In the genomic region with DNA sequence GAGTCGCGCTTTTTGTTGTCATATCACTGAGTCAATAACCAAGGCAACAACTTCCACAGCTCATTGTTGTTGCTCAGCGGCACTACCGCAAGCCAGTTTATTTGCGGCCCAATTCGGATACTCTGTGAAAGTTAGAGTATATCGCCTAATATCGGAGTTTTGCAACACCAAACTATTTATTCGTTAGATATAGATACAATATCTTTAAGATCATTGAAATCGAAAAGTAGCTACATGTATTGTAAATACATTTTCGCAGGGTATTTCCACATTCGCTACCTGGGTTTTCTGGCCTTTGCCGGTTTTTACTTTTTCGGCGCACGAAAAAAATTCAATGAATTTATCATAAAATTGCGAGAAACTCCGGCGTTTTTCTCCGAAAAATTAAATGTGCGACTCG, we compare ENCODE assay signal across 1 fruit fly cellular context.
TF ChIP-seq lines count a peak whose summit lies in the region.

No protein-coding gene starts in this region.

TF ChIP-seq in whole organism, embryonic, 481 proteins besides CTCF, POLR2A, EP300 and RAD21 (continued from another document and continues in another):
- TF ChIP-seq CG8359 (GFP tag; optimal IDR thresholded peaks at IDR 0.05; lab: Kevin White, UChicago; ENCODE audit: borderline replicate concordance) (no peak), CG13123 (GFP tag; optimal IDR thresholded peaks at IDR 0.05; lab: Kevin White, UChicago) (no peak), onecut (GFP tag; IDR thresholded peaks at IDR 0.05; lab: Robert Waterston, UW) (peak; percentile 39; the same call in 1 of the 2 replicates), fru (optimal IDR thresholded peaks at IDR 0.05; lab: Kevin White, UChicago) (no peak), CG9727 (GFP tag; optimal IDR thresholded peaks at IDR 0.05; lab: Kevin White, UChicago) (peak; percentile 62), gem (tag; optimal IDR thresholded peaks at IDR 0.05; lab: Kevin White, UChicago) (peak; percentile 82), ttk (GFP tag; IDR thresholded peaks at IDR 0.05; lab: Robert Waterston, UW) (peak; percentile 88), amos (GFP tag; IDR thresholded peaks at IDR 0.05; lab: Robert Waterston, UW; ENCODE audit: partially characterized antibody) (no peak), H2.0 (GFP tag; IDR thresholded peaks at IDR 0.05; lab: Robert Waterston, UW) (peak; percentile 78), CG14860 (GFP tag; IDR thresholded peaks at IDR 0.05; lab: Robert Waterston, UW; ENCODE audit: partially characterized antibody) (no peak), Ets65A (GFP tag; lab: Kevin White, UChicago) (peak; percentile 95), CG32532 (GFP tag; IDR thresholded peaks at IDR 0.05; lab: Robert Waterston, UW) (peak; percentile 83), CG17361 (GFP tag; IDR thresholded peaks at IDR 0.05; lab: Robert Waterston, UW) (peak; percentile 72), Elba2 (GFP tag; optimal IDR thresholded peaks at IDR 0.05; lab: Kevin White, UChicago) (no peak), zf30C (GFP tag; optimal IDR thresholded peaks at IDR 0.05; lab: Kevin White, UChicago) (no peak), Bdp1 (GFP tag; optimal IDR thresholded peaks at IDR 0.05; lab: Kevin White, UChicago) (no peak), CG18262 (tag; optimal IDR thresholded peaks at IDR 0.05; lab: Kevin White, UChicago) (peak; percentile 61), B-H2 (GFP tag; optimal IDR thresholded peaks at IDR 0.05; lab: Kevin White, UChicago) (no peak), NFAT (GFP tag; IDR thresholded peaks at IDR 0.05; lab: Robert Waterston, UW) (peak; percentile 75), lab (GFP tag; optimal IDR thresholded peaks at IDR 0.05; lab: Kevin White, UChicago) (peak; percentile 85), dan (GFP tag; IDR thresholded peaks at IDR 0.05; lab: Robert Waterston, UW) (no peak), Bgb (GFP tag; IDR thresholded peaks at IDR 0.05; lab: Robert Waterston, UW; ENCODE audit: partially characterized antibody) (no peak), CG14050 (GFP tag; IDR thresholded peaks at IDR 0.05; lab: Robert Waterston, UW) (peak; percentile 76), Hey (tag; optimal IDR thresholded peaks at IDR 0.05; lab: Kevin White, UChicago) (peak; percentile 13), CG12942 (GFP tag; optimal IDR thresholded peaks at IDR 0.05; lab: Kevin White, UChicago) (peak; percentile 45), tap (tag; optimal IDR thresholded peaks at IDR 0.05; lab: Kevin White, UChicago) (peak; percentile 56), bsh (GFP tag; optimal IDR thresholded peaks at IDR 0.05; lab: Kevin White, UChicago) (peak in 1 of 2 experiments; percentile 56), CG18764 (GFP tag; optimal IDR thresholded peaks at IDR 0.05; lab: Kevin White, UChicago) (peak; percentile 23), CG3065 (GFP tag; optimal IDR thresholded peaks at IDR 0.05; lab: Kevin White, UChicago) (no peak), CG17912 (GFP tag; optimal IDR thresholded peaks at IDR 0.05; lab: Kevin White, UChicago) (no peak), PHDP (tag; optimal IDR thresholded peaks at IDR 0.05; lab: Kevin White, UChicago) (peak; percentile 74), p53 (GFP tag; optimal IDR thresholded peaks at IDR 0.05; lab: Kevin White, UChicago) (no peak), danr (GFP tag; IDR thresholded peaks at IDR 0.05; lab: Robert Waterston, UW) (peak; percentile 65; the same call in 1 of the 2 replicates), CG11723 (GFP tag; optimal IDR thresholded peaks at IDR 0.05; lab: Kevin White, UChicago) (peak; percentile 34), ham (GFP tag; IDR thresholded peaks at IDR 0.05; lab: Robert Waterston, UW) (no peak), CG8765 (GFP tag; IDR thresholded peaks at IDR 0.05; lab: Robert Waterston, UW) (no peak), odd (GFP tag; optimal IDR thresholded peaks at IDR 0.05; lab: Kevin White, UChicago) (peak; percentile 25), CG12391 (tag; optimal IDR thresholded peaks at IDR 0.05; lab: Kevin White, UChicago) (peak; percentile 65), Asciz (GFP tag; optimal IDR thresholded peaks at IDR 0.05; lab: Kevin White, UChicago) (peak; percentile 41), ci (GFP tag; IDR thresholded peaks at IDR 0.05; lab: Robert Waterston, UW) (peak; percentile 87), CG11456 (GFP tag; IDR thresholded peaks at IDR 0.05; lab: Robert Waterston, UW) (peak; percentile 84), CG10543 (GFP tag; optimal IDR thresholded peaks at IDR 0.05; lab: Kevin White, UChicago) (no peak), ems (GFP tag; optimal IDR thresholded peaks at IDR 0.05; lab: Kevin White, UChicago) (peak; percentile 31), CG17829 (tag; optimal IDR thresholded peaks at IDR 0.05; lab: Kevin White, UChicago) (peak; percentile 51), Sry-δ (GFP tag; optimal IDR thresholded peaks at IDR 0.05; lab: Kevin White, UChicago) (peak; percentile 7), CG9817 (tag; optimal IDR thresholded peaks at IDR 0.05; lab: Kevin White, UChicago) (peak; percentile 76), fd102C (GFP tag; optimal IDR thresholded peaks at IDR 0.05; lab: Kevin White, UChicago) (no peak), al (GFP tag; IDR thresholded peaks at IDR 0.05; lab: Robert Waterston, UW) (peak; percentile 83), pho (GFP tag; optimal IDR thresholded peaks at IDR 0.05; lab: Kevin White, UChicago) (peak; percentile 47), en (GFP tag; optimal IDR thresholded peaks at IDR 0.05; lab: Kevin White, UChicago) (peak; percentile 19), CG16815 (GFP tag; optimal IDR thresholded peaks at IDR 0.05; lab: Kevin White, UChicago) (peak; percentile 6), NC2β (GFP tag; optimal IDR thresholded peaks at IDR 0.05; lab: Kevin White, UChicago) (peak; percentile 61), Dek (tag; optimal IDR thresholded peaks at IDR 0.05; lab: Kevin White, UChicago) (peak; percentile 70), dpn (GFP tag; optimal IDR thresholded peaks at IDR 0.05; lab: Kevin White, UChicago) (peak; percentile 64 to 73), cg (GFP tag; optimal IDR thresholded peaks at IDR 0.05; lab: Kevin White, UChicago) (no peak), CG7928 (GFP tag; optimal IDR thresholded peaks at IDR 0.05; lab: Kevin White, UChicago) (no peak), C15 (GFP tag; IDR thresholded peaks at IDR 0.05; lab: Robert Waterston, UW) (0 out of 3 replicates have a peak, but pooled peaks have one; percentile 47), unpg (GFP tag; optimal IDR thresholded peaks at IDR 0.05; lab: Kevin White, UChicago) (peak; percentile 76), bigmax (GFP tag; optimal IDR thresholded peaks at IDR 0.05; lab: Kevin White, UChicago) (no peak), Lhr (GFP tag; optimal IDR thresholded peaks at IDR 0.05; lab: Kevin White, UChicago) (no peak), CkIIα-i1 (GFP tag; IDR thresholded peaks at IDR 0.05; lab: Robert Waterston, UW) (no peak), emc (GFP tag; optimal IDR thresholded peaks at IDR 0.05; lab: Kevin White, UChicago) (peak; percentile 12), mirr (GFP tag; optimal IDR thresholded peaks at IDR 0.05; lab: Kevin White, UChicago) (peak; percentile 19), knrl (GFP tag; IDR thresholded peaks at IDR 0.05; lab: Robert Waterston, UW; ENCODE audit: partially characterized antibody) (no peak), CG6765 (GFP tag; optimal IDR thresholded peaks at IDR 0.05; lab: Kevin White, UChicago) (peak; percentile 22), Dip2 (GFP tag; IDR thresholded peaks at IDR 0.05; lab: Robert Waterston, UW) (no peak), Oaz (GFP tag; IDR thresholded peaks at IDR 0.05; lab: Robert Waterston, UW) (peak; percentile 53), CG34422 (GFP tag; IDR thresholded peaks at IDR 0.05; lab: Robert Waterston, UW) (peak; percentile 84), Xrp1 (GFP tag; IDR thresholded peaks at IDR 0.05; lab: Robert Waterston, UW) (peak; percentile 76), bowl (GFP tag; IDR thresholded peaks at IDR 0.05; lab: Robert Waterston, UW) (0 out of 2 replicates have a peak, but pooled peaks have one; percentile 54), otp (GFP tag; IDR thresholded peaks at IDR 0.05; lab: Robert Waterston, UW) (peak; percentile 75; the same call in 1 of the 3 replicates), so (GFP tag; IDR thresholded peaks at IDR 0.05; lab: Robert Waterston, UW) (peak; percentile 73), CG17568 (GFP tag; optimal IDR thresholded peaks at IDR 0.05; lab: Kevin White, UChicago) (peak; percentile 55), fu2 (GFP tag; optimal IDR thresholded peaks at IDR 0.05; lab: Kevin White, UChicago) (peak; percentile 52), CG12744 (GFP tag; optimal IDR thresholded peaks at IDR 0.05; lab: Kevin White, UChicago) (peak; percentile 33), CG10321 (GFP tag; IDR thresholded peaks at IDR 0.05; lab: Robert Waterston, UW) (no peak), CG13894 (tag; optimal IDR thresholded peaks at IDR 0.05; lab: Kevin White, UChicago) (peak; percentile 28), Myb (GFP tag; optimal IDR thresholded peaks at IDR 0.05; lab: Kevin White, UChicago) (peak; percentile 42), CG32772 (GFP tag; IDR thresholded peaks at IDR 0.05; lab: Robert Waterston, UW) (peak; percentile 80), CG18476 (GFP tag; optimal IDR thresholded peaks at IDR 0.05; lab: Kevin White, UChicago) (peak; percentile 28), Eip74EF (GFP tag; optimal IDR thresholded peaks at IDR 0.05; lab: Kevin White, UChicago) (peak in 1 of 2 experiments; percentile 48), grn (GFP tag; optimal IDR thresholded peaks at IDR 0.05; lab: Kevin White, UChicago) (no peak), kah (GFP tag; optimal IDR thresholded peaks at IDR 0.05; lab: Kevin White, UChicago) (no peak), Drgx (GFP tag; IDR thresholded peaks at IDR 0.05; lab: Robert Waterston, UW) (peak; percentile 75), salm (tag; optimal IDR thresholded peaks at IDR 0.05; lab: Kevin White, UChicago) (peak; percentile 40), CG17385 (GFP tag; optimal IDR thresholded peaks at IDR 0.05; lab: Kevin White, UChicago) (peak; percentile 64), CG6791 (GFP tag; IDR thresholded peaks at IDR 0.05; lab: Robert Waterston, UW; ENCODE audit: partially characterized antibody) (no peak), pros (GFP tag; optimal IDR thresholded peaks at IDR 0.05; lab: Kevin White, UChicago) (no peak), CG12104 (GFP tag; optimal IDR thresholded peaks at IDR 0.05; lab: Kevin White, UChicago) (peak; percentile 37), CG6175 (GFP tag; IDR thresholded peaks at IDR 0.05; lab: Robert Waterston, UW) (peak; percentile 68; the same call in 2 of the 3 replicates), ssp (GFP tag; IDR thresholded peaks at IDR 0.05; lab: Robert Waterston, UW) (peak; percentile 61), kay (GFP tag; optimal IDR thresholded peaks at IDR 0.05; lab: Kevin White, UChicago) (peak; percentile 32), grau (tag; optimal IDR thresholded peaks at IDR 0.05; lab: Kevin White, UChicago) (peak; percentile 74), ara (GFP tag; IDR thresholded peaks at IDR 0.05; lab: Robert Waterston, UW) (peak; percentile 71), CG18599 (GFP tag; optimal IDR thresholded peaks at IDR 0.05; lab: Kevin White, UChicago) (peak; percentile 80), ken (GFP tag; IDR thresholded peaks at IDR 0.05; lab: Robert Waterston, UW) (peak; percentile 80), CG1024 (GFP tag; IDR thresholded peaks at IDR 0.05; lab: Robert Waterston, UW) (peak; percentile 46; the same call in 1 of the 2 replicates), CG31441 (GFP tag; IDR thresholded peaks at IDR 0.05; lab: Robert Waterston, UW) (peak; percentile 63), ato (GFP tag; IDR thresholded peaks at IDR 0.05; lab: Robert Waterston, UW; ENCODE audit: partially characterized antibody) (no peak), CG14965 (GFP tag; optimal IDR thresholded peaks at IDR 0.05; lab: Kevin White, UChicago; ENCODE audit: borderline replicate concordance) (no peak), CG2875 (GFP tag; optimal IDR thresholded peaks at IDR 0.05; lab: Kevin White, UChicago) (peak; percentile 36), BEAF-32 (GFP tag; optimal IDR thresholded peaks at IDR 0.05; lab: Kevin White, UChicago) (no peak), CG13624 (GFP tag; optimal IDR thresholded peaks at IDR 0.05; lab: Kevin White, UChicago) (peak; percentile 74), CG33213 (GFP tag; optimal IDR thresholded peaks at IDR 0.05; lab: Kevin White, UChicago) (peak; percentile 56), CG4424 (GFP tag; optimal IDR thresholded peaks at IDR 0.05; lab: Kevin White, UChicago) (peak; percentile 39), CG2712 (tag; optimal IDR thresholded peaks at IDR 0.05; lab: Kevin White, UChicago) (peak; percentile 62), bbx (GFP tag; IDR thresholded peaks at IDR 0.05; lab: Robert Waterston, UW; ENCODE audit: partially characterized antibody) (no peak), tll (GFP tag; optimal IDR thresholded peaks at IDR 0.05; lab: Kevin White, UChicago) (no peak), unc-4 (GFP tag; IDR thresholded peaks at IDR 0.05; lab: Robert Waterston, UW; ENCODE audit: partially characterized antibody) (no peak), E2f2 (GFP tag; IDR thresholded peaks at IDR 0.05; lab: Robert Waterston, UW) (peak; percentile 59), CG11085 (GFP tag; IDR thresholded peaks at IDR 0.05; lab: Robert Waterston, UW) (peak; percentile 80), aop (GFP tag; IDR thresholded peaks at IDR 0.05; lab: Robert Waterston, UW) (peak; percentile 53; the same call in 1 of the 2 replicates), CG8924 (tag; optimal IDR thresholded peaks at IDR 0.05; lab: Kevin White, UChicago) (peak; percentile 70), CG13775 (GFP tag; optimal IDR thresholded peaks at IDR 0.05; lab: Kevin White, UChicago) (peak; percentile 34), Awh (GFP tag; IDR thresholded peaks at IDR 0.05; lab: Robert Waterston, UW) (peak; percentile 65; the same call in 1 of the 2 replicates), CG10209 (GFP tag; optimal IDR thresholded peaks at IDR 0.05; lab: Kevin White, UChicago) (peak; percentile 62), CG8281 (tag; optimal IDR thresholded peaks at IDR 0.05; lab: Kevin White, UChicago) (peak; percentile 36), shn (GFP tag; optimal IDR thresholded peaks at IDR 0.05; lab: Kevin White, UChicago) (peak; percentile 42), Lpt (GFP tag; optimal IDR thresholded peaks at IDR 0.05; lab: Kevin White, UChicago) (no peak), rib (GFP tag; IDR thresholded peaks at IDR 0.05; lab: Robert Waterston, UW) (peak; percentile 82), HHEX (GFP tag; optimal IDR thresholded peaks at IDR 0.05; lab: Kevin White, UChicago) (peak; percentile 66), Pdp1 (GFP tag; optimal IDR thresholded peaks at IDR 0.05; lab: Kevin White, UChicago) (peak; percentile 56 to 66), Vsx1 (GFP tag; optimal IDR thresholded peaks at IDR 0.05; lab: Kevin White, UChicago) (no peak), tup (GFP tag; optimal IDR thresholded peaks at IDR 0.05; lab: Kevin White, UChicago) (no peak), CG14441 (GFP tag; IDR thresholded peaks at IDR 0.05; lab: Robert Waterston, UW) (peak; percentile 84), CG7357 (GFP tag; IDR thresholded peaks at IDR 0.05; lab: Robert Waterston, UW) (peak; percentile 46; the same call in 1 of the 3 replicates)
